Worm (Caenorhabditis elegans): Measurements from ENCODE around the gene F41G3.6.

F41G3.6 gene

ce11 chrII:6736066-6736465 is 6.6 kb upstream of the F41G3.6 start, which contains the start of gene mrps-18.C:
Gene mrps-18.C, plus strand, starts transcription at chrII:6736203.
- TF ChIP-seq ceh-83 (GFP tag; optimal IDR thresholded peaks at IDR 0.05) (no peak), lin-32 (GFP tag; optimal IDR thresholded peaks at IDR 0.05) (no peak), nhr-12 (tag; optimal IDR thresholded peaks at IDR 0.05) (no peak), lsy-2 (tag; optimal IDR thresholded peaks at IDR 0.05) (no peak), unc-120 (tag; optimal IDR thresholded peaks at IDR 0.05; ENCODE audit: poor library complexity, severe bottlenecking) (no peak), ceh-43 (GFP tag; optimal IDR thresholded peaks at IDR 0.05) (no peak), unc-62 (GFP tag; optimal IDR thresholded peaks at IDR 0.05) (no peak), ceh-39 (tag; optimal IDR thresholded peaks at IDR 0.05) (no peak), nhr-28 (tag; optimal IDR thresholded peaks at IDR 0.05) (no peak), nhr-237 (tag; optimal IDR thresholded peaks at IDR 0.05) (no peak), ces-1 (GFP tag; optimal IDR thresholded peaks at IDR 0.05) (no peak), mep-1 (tag; optimal IDR thresholded peaks at IDR 0.05) (no peak), cnd-1 (tag; optimal IDR thresholded peaks at IDR 0.05) (no peak), nhr-2 (tag; optimal IDR thresholded peaks at IDR 0.05) (no peak), pha-4 (tag; optimal IDR thresholded peaks at IDR 0.05) (no peak), drap-1 (GFP tag; optimal IDR thresholded peaks at IDR 0.05) (no peak), M03D4.4 (tag; optimal IDR thresholded peaks at IDR 0.05) (no peak)

DNA sequence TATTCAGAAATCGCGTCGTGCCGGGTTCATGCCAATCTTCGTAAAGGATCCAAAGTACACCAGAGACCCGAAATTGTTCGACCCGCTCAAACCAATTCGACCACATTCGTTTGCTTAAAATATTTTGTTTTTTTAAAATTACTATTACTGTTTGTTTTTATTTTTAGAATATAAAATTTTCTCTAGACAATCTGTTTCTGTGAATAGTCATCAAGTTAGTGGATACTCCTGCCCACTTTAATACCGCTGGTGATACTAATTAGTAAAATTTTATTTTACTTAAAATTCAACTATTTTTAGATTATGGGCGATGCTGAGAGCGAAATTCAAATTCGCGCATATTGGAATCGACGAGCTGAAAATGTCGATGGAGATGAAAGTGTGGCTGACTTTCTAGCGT is 6.1 kb upstream of the F41G3.6 start, which contains the start of gene T14B4.1:
TSS of gene T14B4.1 (plus strand) at position 301 of the 400 bp plus-strand sequence.
- TF ChIP-seq zip-8 (tag; optimal IDR thresholded peaks at IDR 0.05) = no peak

DNA sequence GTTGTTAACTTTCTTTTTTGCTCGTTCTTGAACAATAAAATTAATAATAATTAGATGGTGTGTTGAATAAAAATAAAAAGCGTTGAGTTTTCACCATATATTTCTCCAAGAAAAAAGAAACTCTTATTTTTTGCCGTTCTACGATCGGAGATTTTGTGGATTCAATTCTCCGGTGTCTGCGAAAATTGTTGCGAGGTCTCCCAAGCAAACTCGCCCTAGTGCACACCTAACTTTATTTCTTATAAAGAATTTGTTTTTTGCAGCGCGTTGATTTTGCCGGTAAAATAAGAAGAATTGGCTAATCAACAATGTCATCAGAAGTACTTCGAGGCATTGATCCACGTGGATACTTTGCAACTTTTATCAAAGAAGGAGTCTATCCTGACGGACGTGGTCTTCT is 1.3 kb upstream of the F41G3.6 start, which contains the start of gene exos-8:
TSS of gene exos-8 (plus strand) at position 264 of the 400 bp plus-strand sequence.
- TF ChIP-seq sptf-1 (tag; optimal IDR thresholded peaks at IDR 0.05) (no peak), lin-13 (tag; optimal IDR thresholded peaks at IDR 0.05) (peak; percentile 34), mls-2 (tag; optimal IDR thresholded peaks at IDR 0.05) (peak; percentile 50), drap-1 (GFP tag; optimal IDR thresholded peaks at IDR 0.05) (peak; percentile 6), elt-1 (tag; optimal IDR thresholded peaks at IDR 0.05; ENCODE audit: borderline replicate concordance, insufficient read depth) (no peak), mep-1 (tag; optimal IDR thresholded peaks at IDR 0.05) (peak; percentile 67), cnd-1 (tag; optimal IDR thresholded peaks at IDR 0.05) (peak; percentile 46), lsy-2 (tag; optimal IDR thresholded peaks at IDR 0.05) (peak; percentile 67), nhr-237 (tag; optimal IDR thresholded peaks at IDR 0.05) (peak; percentile 49), ceh-43 (GFP tag; optimal IDR thresholded peaks at IDR 0.05) (no peak), lin-32 (GFP tag; optimal IDR thresholded peaks at IDR 0.05) (peak; percentile 1), ces-1 (GFP tag; optimal IDR thresholded peaks at IDR 0.05) (peak; percentile 76), M03D4.4 (tag; optimal IDR thresholded peaks at IDR 0.05) (peak; percentile 28), nhr-28 (tag; optimal IDR thresholded peaks at IDR 0.05) (no peak), nhr-2 (tag; optimal IDR thresholded peaks at IDR 0.05) (no peak), elt-3 (tag; optimal IDR thresholded peaks at IDR 0.05) (no peak)

- TF ChIP-seq ham-2 (GFP tag; optimal IDR thresholded peaks at IDR 0.05) (no peak), tbx-8 (GFP tag; optimal IDR thresholded peaks at IDR 0.05) (no peak), lin-13 (tag; optimal IDR thresholded peaks at IDR 0.05) (no peak), elt-1 (tag; optimal IDR thresholded peaks at IDR 0.05; ENCODE audit: borderline replicate concordance, insufficient read depth) (no peak), nhr-237 (tag; optimal IDR thresholded peaks at IDR 0.05) (no peak), elt-3 (tag; optimal IDR thresholded peaks at IDR 0.05) (no peak), blmp-1 (tag; optimal IDR thresholded peaks at IDR 0.05) (no peak), hlh-1 (tag; optimal IDR thresholded peaks at IDR 0.05) (no peak)
Observed at ce11 chrII:6744648-6745047, 1.9 kb downstream of the F41G3.6 start, which contains the start of gene ins-15. Gene ins-15, minus strand, starts transcription at chrII:6744748.

- TF ChIP-seq nhr-2 (tag; optimal IDR thresholded peaks at IDR 0.05) (no peak), mab-5 (tag; optimal IDR thresholded peaks at IDR 0.05) (no peak), ceh-83 (GFP tag; optimal IDR thresholded peaks at IDR 0.05) (no peak), sem-2 (GFP tag; optimal IDR thresholded peaks at IDR 0.05) (no peak), ceh-39 (tag; optimal IDR thresholded peaks at IDR 0.05) (no peak), sptf-1 (tag; optimal IDR thresholded peaks at IDR 0.05) (no peak), ztf-11 (tag; optimal IDR thresholded peaks at IDR 0.05) (no peak), mep-1 (tag; optimal IDR thresholded peaks at IDR 0.05) (no peak), nhr-237 (tag; optimal IDR thresholded peaks at IDR 0.05) (no peak), elt-1 (tag; optimal IDR thresholded peaks at IDR 0.05; ENCODE audit: borderline replicate concordance, insufficient read depth) (no peak), mls-2 (tag; optimal IDR thresholded peaks at IDR 0.05) (no peak), ceh-43 (GFP tag; optimal IDR thresholded peaks at IDR 0.05) (no peak), hlh-1 (tag; optimal IDR thresholded peaks at IDR 0.05) (no peak), nhr-76 (tag; optimal IDR thresholded peaks at IDR 0.05) (no peak), bed-3 (GFP tag; optimal IDR thresholded peaks at IDR 0.05) (no peak)
Observed at ce11 chrII:6745783-6746182, 3.1 kb downstream of the F41G3.6 start, which contains the start of gene ins-14. Gene ins-14, minus strand, starts transcription at chrII:6745814.

All from whole organism, mixed stage, embryonic.